Worm (Caenorhabditis elegans): ENCODE results near the gene Y45F10C.2.

DNA sequence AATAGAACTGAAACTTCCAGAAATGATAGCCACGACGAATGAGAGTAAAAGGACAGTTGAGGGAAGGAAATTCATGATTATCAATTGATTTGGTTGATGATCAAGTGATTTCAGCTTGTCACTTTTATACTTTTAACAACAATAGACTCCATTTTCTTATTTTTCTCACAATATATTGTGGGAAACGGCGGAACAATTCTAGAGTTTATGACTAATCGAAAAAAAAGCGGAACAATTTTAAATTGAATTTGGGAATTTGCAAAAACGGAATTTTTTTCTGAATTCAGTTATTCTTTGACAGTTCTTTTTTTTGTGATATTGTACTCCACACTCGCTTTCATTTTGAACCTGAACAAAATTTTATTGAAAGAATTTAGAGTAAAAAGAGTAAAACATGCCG is 1.6 kb upstream of the Y45F10C.2 start, which contains the start of gene Y45F10C.4:
- TF ChIP-seq unc-120 (tag; optimal IDR thresholded peaks at IDR 0.05; ENCODE audit: poor library complexity, severe bottlenecking), result no peak
- TF ChIP-seq lin-13 (tag; optimal IDR thresholded peaks at IDR 0.05), result no peak
- no peak for TF ChIP-seq unc-39 (tag; optimal IDR thresholded peaks at IDR 0.05)
- TF ChIP-seq sptf-1 (tag; optimal IDR thresholded peaks at IDR 0.05), result no peak
